Fruit fly (Drosophila melanogaster) whole organism: Measurements from ENCODE around the gene yellow-k.

ENCODE experiments used
- CG8478 ChIP-seq: fragments of >200 bp; optimal IDR thresholded peaks from 2 replicates; lab custom pipeline; 2018; ENCODE audit warnings: inconsistent platforms
- Dll ChIP-seq: fragments of >200 bp; optimal IDR thresholded peaks from 2 replicates; lab custom pipeline; 2017
- EcR ChIP-seq, 2 experiments: fragments of >200 bp; optimal IDR thresholded peaks; 2 replicates each; lab custom pipeline; 2017; ENCODE audit warnings: missing biosample characterization in 2 of 2, missing genetic modification characterization in 2 of 2, missing genetic modification reagents in 2 of 2
- pan ChIP-seq: fragments of >200 bp; optimal IDR thresholded peaks from 2 replicates; lab custom pipeline; 2017
- psq ChIP-seq: fragments of >200 bp; optimal IDR thresholded peaks from 2 replicates; lab custom pipeline; 2017
- usp ChIP-seq: fragments of >200 bp; optimal IDR thresholded peaks from 2 replicates; lab custom pipeline; 2017; ENCODE audit warnings: missing biosample characterization, missing genetic modification characterization, mixed read lengths

The yellow-k gene

dm6 chr3L:15528096-15528495 lies 7.7 kb downstream of the yellow-k start, which contains the start of gene CG42728:
Gene CG42728, minus strand, starts transcription at chr3L:15528196.
- TF ChIP-seq Dll (lab: Kevin White, UChicago) (no peak), CG8478 (lab: Kevin White, UChicago) (no peak), EcR (GFP tag; optimal IDR thresholded peaks at IDR 0.05; lab: Kevin White, UChicago) (no peak), pan (lab: Kevin White, UChicago) (no peak), usp (GFP tag; lab: Kevin White, UChicago) (no peak), psq (lab: Kevin White, UChicago) (no peak)

- TF ChIP-seq psq (lab: Kevin White, UChicago) (no peak), pan (lab: Kevin White, UChicago) (no peak), Dll (lab: Kevin White, UChicago) (no peak)
Measured at dm6 chr3L:15529143-15529542, 8.7 kb downstream of the yellow-k start, which contains the start of gene obst-H. Gene obst-H, minus strand, starts transcription at chr3L:15529243.

- no peak for TF ChIP-seq EcR (GFP tag; optimal IDR thresholded peaks at IDR 0.05; lab: Kevin White, UChicago)
- no peak for TF ChIP-seq psq (lab: Kevin White, UChicago)
- TF ChIP-seq pan (lab: Kevin White, UChicago) = no peak
- no peak for TF ChIP-seq Dll (lab: Kevin White, UChicago)
- no peak for TF ChIP-seq usp (GFP tag; lab: Kevin White, UChicago)
- no peak for TF ChIP-seq CG8478 (lab: Kevin White, UChicago)
Measured at dm6 chr3L:15530071-15530470, 9.7 kb downstream of the yellow-k start.

dm6 chr3L:15530638-15531225 lies 10.3 kb downstream of the yellow-k start:
- no peak for TF ChIP-seq EcR (GFP tag; optimal IDR thresholded peaks at IDR 0.05; lab: Kevin White, UChicago)
- no peak for TF ChIP-seq pan (lab: Kevin White, UChicago)
- no peak for TF ChIP-seq Dll (lab: Kevin White, UChicago)
- TF ChIP-seq CG8478 (lab: Kevin White, UChicago) = no peak

- no peak for TF ChIP-seq EcR (GFP tag; optimal IDR thresholded peaks at IDR 0.05; lab: Kevin White, UChicago)
- TF ChIP-seq CG8478 (lab: Kevin White, UChicago) = no peak
- no peak for TF ChIP-seq Dll (lab: Kevin White, UChicago)
- no peak for TF ChIP-seq psq (lab: Kevin White, UChicago)
- no peak for TF ChIP-seq pan (lab: Kevin White, UChicago)
- no peak for TF ChIP-seq usp (GFP tag; lab: Kevin White, UChicago)
Measured at dm6 chr3L:15531423-15532325, 11.3 kb downstream of the yellow-k start, which contains the start of gene CG43248. Gene CG43248, minus strand, starts transcription at chr3L:15531473.

- TF ChIP-seq EcR (GFP tag; optimal IDR thresholded peaks at IDR 0.05; lab: Kevin White, UChicago) = peak in 1 of 2 experiments; percentile 39
- TF ChIP-seq CG8478 (lab: Kevin White, UChicago) = no peak
- no peak for TF ChIP-seq pan (lab: Kevin White, UChicago)
- no peak for TF ChIP-seq usp (GFP tag; lab: Kevin White, UChicago)
Measured at dm6 chr3L:15532368-15533030, 12.1 kb downstream of the yellow-k start.

dm6 chr3L:15533402-15534129 lies 13.1 kb downstream of the yellow-k start:
- TF ChIP-seq pan (lab: Kevin White, UChicago) (no peak), EcR (GFP tag; optimal IDR thresholded peaks at IDR 0.05; lab: Kevin White, UChicago) (no peak), CG8478 (lab: Kevin White, UChicago) (no peak), usp (GFP tag; lab: Kevin White, UChicago) (no peak), Dll (lab: Kevin White, UChicago) (no peak), psq (lab: Kevin White, UChicago) (no peak)

dm6 chr3L:15534274-15535227 lies 14.1 kb downstream of the yellow-k start:
- TF ChIP-seq CG8478 (lab: Kevin White, UChicago) (no peak), Dll (lab: Kevin White, UChicago) (no peak), psq (lab: Kevin White, UChicago) (no peak), EcR (GFP tag; optimal IDR thresholded peaks at IDR 0.05; lab: Kevin White, UChicago) (peak in 1 of 2 experiments; percentile 12), pan (lab: Kevin White, UChicago) (peak; percentile 98), usp (GFP tag; lab: Kevin White, UChicago) (no peak)

- no peak for TF ChIP-seq psq (lab: Kevin White, UChicago)
- TF ChIP-seq EcR (GFP tag; optimal IDR thresholded peaks at IDR 0.05; lab: Kevin White, UChicago) = no peak
- TF ChIP-seq Dll (lab: Kevin White, UChicago) = no peak
- TF ChIP-seq pan (lab: Kevin White, UChicago) = no peak
- TF ChIP-seq CG8478 (lab: Kevin White, UChicago) = no peak
Measured at dm6 chr3L:15535228-15535598, 14.8 kb downstream of the yellow-k start, which contains the start of gene CrebA. Gene CrebA, plus strand, starts transcription at chr3L:15535395.
